Fruit fly (Drosophila melanogaster) whole organism, pupa: ENCODE results near the gene Rlb1.

ENCODE experiments used
- CG10348 ChIP-seq: fragments of 200-800 bp; sonication (Bioruptor generic); IDR thresholded peaks from 2 replicates; pipeline ENCODE4 v1.3.6; 2022; ENCODE audit warnings: missing biosample characterization, missing genetic modification characterization
- CG13204 ChIP-seq: fragments of 200-800 bp; sonication (Bioruptor generic); optimal IDR thresholded peaks from 2 replicates; lab custom pipeline; 2018; ENCODE audit warnings: missing biosample characterization, mild to moderate bottlenecking, missing genetic modification characterization, moderate library complexity
- CG14655 ChIP-seq: fragments of 200-800 bp; sonication (Bioruptor generic); optimal IDR thresholded peaks from 3 replicates; lab custom pipeline; 2017; ENCODE audit warnings: mild to moderate bottlenecking, missing biosample characterization, missing genetic modification reagents, missing genetic modification characterization
- CG15710 ChIP-seq: fragments of 200-800 bp; sonication (Bioruptor generic); optimal IDR thresholded peaks from 2 replicates; lab custom pipeline; 2018; ENCODE audit warnings: missing biosample characterization, mild to moderate bottlenecking, missing genetic modification characterization, moderate library complexity
- CG17806 ChIP-seq: fragments of 200-800 bp; sonication (Bioruptor generic); optimal IDR thresholded peaks from 2 replicates; lab custom pipeline; 2018; ENCODE audit warnings: missing biosample characterization, mild to moderate bottlenecking, missing genetic modification characterization, moderate library complexity
- CG32121 ChIP-seq: fragments of 200-800 bp; sonication (Bioruptor generic); IDR thresholded peaks from 2 replicates; pipeline ENCODE4 v1.3.6; 2022; ENCODE audit warnings: missing biosample characterization, missing genetic modification characterization
- CG34367 ChIP-seq: fragments of 200-800 bp; sonication (Bioruptor generic); optimal IDR thresholded peaks from 2 replicates; lab custom pipeline; 2018; ENCODE audit warnings: missing biosample characterization, mild to moderate bottlenecking, missing genetic modification characterization
- CG4496 ChIP-seq: fragments of 200-800 bp; sonication (Bioruptor generic); IDR thresholded peaks from 3 replicates; pipeline ENCODE4 v1.3.6; 2022; ENCODE audit warnings: missing biosample characterization, missing genetic modification characterization
- CG8159 ChIP-seq: fragments of 200-800 bp; sonication (Bioruptor generic); optimal IDR thresholded peaks from 3 replicates; lab custom pipeline; 2018; ENCODE audit warnings: missing biosample characterization, mild to moderate bottlenecking, missing genetic modification characterization, moderate library complexity
- CG8301 ChIP-seq: fragments of 200-800 bp; sonication (Bioruptor generic); optimal IDR thresholded peaks from 2 replicates; lab custom pipeline; 2018; ENCODE audit warnings: missing biosample characterization, mild to moderate bottlenecking, missing genetic modification characterization
- CG9948 ChIP-seq: fragments of 200-800 bp; sonication (Bioruptor generic); optimal IDR thresholded peaks from 2 replicates; lab custom pipeline; 2018; ENCODE audit warnings: missing biosample characterization, mild to moderate bottlenecking, missing genetic modification characterization, moderate library complexity
- D1 ChIP-seq: fragments of 200-800 bp; sonication (Bioruptor generic); optimal IDR thresholded peaks from 2 replicates; lab custom pipeline; 2018; ENCODE audit warnings: missing biosample characterization, mild to moderate bottlenecking, missing genetic modification characterization, moderate library complexity
- EcR ChIP-seq: fragments of 200-800 bp; sonication (Bioruptor generic); optimal IDR thresholded peaks from 3 replicates; lab custom pipeline; 2019; ENCODE audit warnings: missing biosample characterization, missing genetic modification characterization, mild to moderate bottlenecking, moderate library complexity, missing genetic modification reagents
- Ets98B ChIP-seq: fragments of 200-800 bp; sonication (Bioruptor generic); IDR thresholded peaks from 2 replicates; pipeline ENCODE4 v1.3.6; 2022; ENCODE audit warnings: missing biosample characterization, missing genetic modification characterization
- Pif1A ChIP-seq: fragments of 200-800 bp; sonication (Bioruptor generic); optimal IDR thresholded peaks from 3 replicates; lab custom pipeline; 2016; ENCODE audit warnings: missing biosample characterization, missing genetic modification characterization
- Snoo ChIP-seq: fragments of 200-800 bp; sonication (Bioruptor generic); optimal IDR thresholded peaks from 3 replicates; lab custom pipeline; 2017; ENCODE audit warnings: missing biosample characterization, mild to moderate bottlenecking, missing genetic modification characterization, inconsistent platforms
- fd96Ca ChIP-seq: fragments of 200-800 bp; sonication (Bioruptor generic); IDR thresholded peaks from 3 replicates; pipeline ENCODE4 v1.3.6; 2022; ENCODE audit warnings: missing biosample characterization, missing genetic modification characterization
- gl ChIP-seq: fragments of 200-800 bp; sonication (Bioruptor generic); optimal IDR thresholded peaks from 2 replicates; lab custom pipeline; 2018; ENCODE audit warnings: missing biosample characterization, mild to moderate bottlenecking, missing genetic modification characterization
- rn ChIP-seq: fragments of 200-800 bp; sonication (Bioruptor generic); IDR thresholded peaks from 2 replicates; pipeline ENCODE4 v1.3.6; 2022; ENCODE audit warnings: missing biosample characterization, missing genetic modification characterization

The Rlb1 gene

dm6 chr3R:9491065-9491567 is 22.0 kb upstream of the Rlb1 start:
- TF ChIP-seq CG13204 (GFP tag; lab: Kevin White, UChicago) (peak; percentile 58), CG34367 (tag; lab: Kevin White, UChicago) (no peak), CG8301 (tag; lab: Kevin White, UChicago) (no peak), CG8159 (tag; lab: Kevin White, UChicago) (no peak), CG9948 (tag; lab: Kevin White, UChicago) (no peak), rn (GFP tag; lab: Robert Waterston, UW) (no peak), Snoo (tag; lab: Kevin White, UChicago) (no peak)

dm6 chr3R:9492100-9492499 is 21.0 kb upstream of the Rlb1 start:
- TF ChIP-seq CG32121 (GFP tag; lab: Robert Waterston, UW) (no peak), CG9948 (tag; lab: Kevin White, UChicago) (no peak), Snoo (tag; lab: Kevin White, UChicago) (no peak), gl (tag; lab: Kevin White, UChicago) (no peak), fd96Ca (GFP tag; lab: Robert Waterston, UW) (no peak)

dm6 chr3R:9493627-9494626 is 19.2 kb upstream of the Rlb1 start, which contains the start of gene CG16779:
Gene CG16779 (minus strand): TSS chr3R:9493677.
- TF ChIP-seq CG8301 (tag; lab: Kevin White, UChicago): peak; percentile 22
- TF ChIP-seq CG8159 (tag; lab: Kevin White, UChicago): peak; percentile 50
- peak; percentile 53 for TF ChIP-seq CG14655
- peak; percentile 3 for TF ChIP-seq CG9948 (tag; lab: Kevin White, UChicago)
- peak; percentile 19 for TF ChIP-seq CG13204 (GFP tag; lab: Kevin White, UChicago)
- no peak for TF ChIP-seq Ets98B (GFP tag; lab: Robert Waterston, UW)
- peak; percentile 9 for TF ChIP-seq CG34367 (tag; lab: Kevin White, UChicago)
- no peak for TF ChIP-seq Snoo (tag; lab: Kevin White, UChicago)
- TF ChIP-seq CG15710: peak; percentile 34

dm6 chr3R:9494627-9495009 is 18.5 kb upstream of the Rlb1 start, which contains the start of gene phu:
Gene phu (plus strand): TSS chr3R:9494801.
- no peak for TF ChIP-seq CG4496 (GFP tag; lab: Robert Waterston, UW)

- TF ChIP-seq CG17806 (tag; lab: Kevin White, UChicago) (no peak), CG4496 (GFP tag; lab: Robert Waterston, UW) (0 out of 3 replicates have a peak, but pooled peaks have one; percentile 8), CG15710 (peak; percentile 18), Snoo (tag; lab: Kevin White, UChicago) (peak; percentile 48), CG9948 (tag; lab: Kevin White, UChicago) (no peak), Ets98B (GFP tag; lab: Robert Waterston, UW) (peak; percentile 50), CG14655 (no peak), CG10348 (GFP tag; lab: Robert Waterston, UW) (no peak)
Observed at dm6 chr3R:9496748-9497147, 16.4 kb upstream of the Rlb1 start.

- TF ChIP-seq EcR (GFP tag; lab: Kevin White, UChicago) (no peak), Ets98B (GFP tag; lab: Robert Waterston, UW) (no peak), CG8301 (tag; lab: Kevin White, UChicago) (no peak), Pif1A (GFP tag; lab: Kevin White, UChicago) (no peak), CG14655 (no peak), Snoo (tag; lab: Kevin White, UChicago) (no peak), CG34367 (tag; lab: Kevin White, UChicago) (no peak), CG8159 (tag; lab: Kevin White, UChicago) (no peak), CG13204 (GFP tag; lab: Kevin White, UChicago) (no peak)
Observed at dm6 chr3R:9499238-9499637, 13.9 kb upstream of the Rlb1 start.

dm6 chr3R:9500193-9501051 is 12.7 kb upstream of the Rlb1 start:
- no peak for TF ChIP-seq CG34367 (tag; lab: Kevin White, UChicago)
- TF ChIP-seq CG10348 (GFP tag; lab: Robert Waterston, UW): no peak
- no peak for TF ChIP-seq Snoo (tag; lab: Kevin White, UChicago)
- no peak for TF ChIP-seq fd96Ca (GFP tag; lab: Robert Waterston, UW)
- no peak for TF ChIP-seq D1 (tag; lab: Kevin White, UChicago)
- TF ChIP-seq CG4496 (GFP tag; lab: Robert Waterston, UW): 0 out of 3 replicates have a peak, but pooled peaks have one; percentile 12
- no peak for TF ChIP-seq CG8301 (tag; lab: Kevin White, UChicago)
- TF ChIP-seq rn (GFP tag; lab: Robert Waterston, UW): no peak
- no peak for TF ChIP-seq Ets98B (GFP tag; lab: Robert Waterston, UW)
- TF ChIP-seq CG17806 (tag; lab: Kevin White, UChicago): no peak
- no peak for TF ChIP-seq CG9948 (tag; lab: Kevin White, UChicago)
- peak; percentile 91 for TF ChIP-seq EcR (GFP tag; lab: Kevin White, UChicago)
